Worm (Caenorhabditis elegans) whole organism, L1 larva: ENCODE data around the gene F20D12.12.
A peak's percentile ranks its signal among the peaks of the same experiment; 100 is the strongest.

Experiments used
- C34B4.2 ChIP-seq: sonication (generic microtip); optimal IDR thresholded peaks from 2 replicates; lab custom pipeline; 2017; ENCODE audit warnings: mild to moderate bottlenecking, missing genetic modification characterization, missing compliant biosample characterization
- F16B12.6 ChIP-seq: fragments of 150-350 bp; optimal IDR thresholded peaks from 2 replicates; lab custom pipeline; 2014; ENCODE audit warnings: missing biosample characterization, missing genetic modification characterization
- alr-1 ChIP-seq: fragments of 200-800 bp; sonication (Bioruptor generic); optimal IDR thresholded peaks from 2 replicates; lab custom pipeline; 2018; ENCODE audit warnings: borderline replicate concordance, mild to moderate bottlenecking, missing genetic modification characterization, missing compliant biosample characterization
- ama-1 ChIP-seq: fragments of 150-350 bp; optimal IDR thresholded peaks from 2 replicates; lab custom pipeline; 2014
- blmp-1 ChIP-seq: fragments of 150-350 bp; optimal IDR thresholded peaks from 2 replicates; lab custom pipeline; 2014; ENCODE audit warnings: missing biosample characterization, missing genetic modification characterization
- ceh-88 ChIP-seq: fragments of 200-800 bp; sonication (Bioruptor generic); IDR thresholded peaks from 2 replicates; pipeline ENCODE4 v1.3.6; 2022; ENCODE audit warnings: missing genetic modification characterization, missing compliant biosample characterization
- ceh-90 ChIP-seq: sonication (generic microtip); optimal IDR thresholded peaks from 2 replicates; lab custom pipeline; 2016; ENCODE audit warnings: missing genetic modification characterization, missing compliant biosample characterization
- dpl-1 ChIP-seq, 3 experiments: fragments of 150-350 bp in 2 of 3; sonication (generic microtip) in 1 of 3; optimal IDR thresholded peaks; 2 replicates each; lab custom pipeline; 2014 to 2017; ENCODE audit warnings: missing biosample characterization in 3 of 3, missing genetic modification characterization in 3 of 3, missing genetic modification reagents in 3 of 3
- dsc-1 ChIP-seq: sonication (generic microtip); optimal IDR thresholded peaks from 2 replicates; lab custom pipeline; 2016; ENCODE audit warnings: mild to moderate bottlenecking, missing genetic modification characterization, missing compliant biosample characterization
- efl-1 ChIP-seq, 4 experiments: fragments of 150-350 bp; optimal IDR thresholded peaks in 3 of 4; peaks in 1 of 4; 1 replicate in 1 of 4; 2 replicates in 3 of 4; lab custom pipeline; 2014; ENCODE audit warnings: missing biosample characterization in 2 of 4, missing genetic modification characterization in 2 of 4, missing genetic modification reagents in 2 of 4
- egl-13 ChIP-seq: sonication (generic microtip); optimal IDR thresholded peaks from 2 replicates; lab custom pipeline; 2016; ENCODE audit warnings: missing genotype, missing genetic modification reagents, missing genetic modification characterization, missing compliant biosample characterization
- elt-2 ChIP-seq: sonication (generic microtip); optimal IDR thresholded peaks from 2 replicates; lab custom pipeline; 2016; ENCODE audit warnings: missing genetic modification characterization, mild to moderate bottlenecking, inconsistent platforms, missing compliant biosample characterization, missing genetic modification reagents
- grh-1 ChIP-seq: fragments of 200-800 bp; sonication (Bioruptor generic); IDR thresholded peaks from 2 replicates; pipeline ENCODE4 v1.3.6; 2022; ENCODE audit warnings: missing genetic modification reagents, missing genetic modification characterization, missing compliant biosample characterization
- hlh-4 ChIP-seq: sonication (generic microtip); optimal IDR thresholded peaks from 2 replicates; lab custom pipeline; 2016; ENCODE audit warnings: mild to moderate bottlenecking, missing genetic modification characterization, missing compliant biosample characterization
- hpl-2 ChIP-seq: fragments of 150-350 bp; optimal IDR thresholded peaks from 2 replicates; lab custom pipeline; 2014; ENCODE audit warnings: missing biosample characterization, missing genetic modification reagents, missing genetic modification characterization
- lin-14 ChIP-seq: fragments of 200-800 bp; sonication (Bioruptor generic); optimal IDR thresholded peaks from 2 replicates; lab custom pipeline; 2018; ENCODE audit warnings: mild to moderate bottlenecking, missing genetic modification characterization, moderate library complexity, missing compliant biosample characterization
- lin-35 ChIP-seq, 2 experiments: fragments of 150-350 bp; optimal IDR thresholded peaks; 2 replicates each; lab custom pipeline; 2014; ENCODE audit warnings: missing biosample characterization in 2 of 2, missing genetic modification characterization in 2 of 2, missing genetic modification reagents in 2 of 2
- lin-39 ChIP-seq: fragments of 150-350 bp; optimal IDR thresholded peaks from 2 replicates; lab custom pipeline; 2014; ENCODE audit warnings: missing biosample characterization, missing genetic modification reagents, missing genetic modification characterization
- lsy-2 ChIP-seq, 2 experiments: fragments of 150-350 bp; optimal IDR thresholded peaks; 2 replicates each; lab custom pipeline; 2014; ENCODE audit warnings: missing biosample characterization in 2 of 2, missing genetic modification characterization in 2 of 2
- mab-9 ChIP-seq: fragments of 200-800 bp; sonication (Bioruptor generic); IDR thresholded peaks from 2 replicates; pipeline ENCODE4 v1.3.6; 2022; ENCODE audit warnings: missing genetic modification reagents, missing genetic modification characterization, missing compliant biosample characterization
- mdl-1 ChIP-seq, 2 experiments: fragments of 150-350 bp; optimal IDR thresholded peaks; 2 replicates each; lab custom pipeline; 2014 to 2017; ENCODE audit warnings: missing biosample characterization in 2 of 2, missing genetic modification characterization in 2 of 2, inconsistent platforms in 1 of 2
- mef-2 ChIP-seq: fragments of 150-350 bp; optimal IDR thresholded peaks from 2 replicates; lab custom pipeline; 2014; ENCODE audit warnings: missing biosample characterization, missing genetic modification characterization
- mep-1 ChIP-seq: fragments of 150-350 bp; optimal IDR thresholded peaks from 2 replicates; lab custom pipeline; 2014; ENCODE audit warnings: missing biosample characterization, missing genetic modification characterization
- nhr-11 ChIP-seq: fragments of 150-350 bp; optimal IDR thresholded peaks from 2 replicates; lab custom pipeline; 2014; ENCODE audit warnings: missing biosample characterization, missing genetic modification characterization
- nhr-19 ChIP-seq: fragments of 200-800 bp; sonication (Bioruptor generic); conservative IDR thresholded peaks from 2 replicates; pipeline ENCODE4 v1.3.6; 2022; ENCODE audit warnings: missing genetic modification characterization, missing compliant biosample characterization
- nhr-20 ChIP-seq: sonication (generic microtip); optimal IDR thresholded peaks from 2 replicates; lab custom pipeline; 2016; ENCODE audit warnings: mild to moderate bottlenecking, missing genetic modification characterization, missing compliant biosample characterization
- nhr-237 ChIP-seq: fragments of 150-350 bp; optimal IDR thresholded peaks from 2 replicates; lab custom pipeline; 2014; ENCODE audit warnings: missing biosample characterization, missing genetic modification characterization
- nhr-47 ChIP-seq: sonication (generic microtip); optimal IDR thresholded peaks from 2 replicates; lab custom pipeline; 2016; ENCODE audit warnings: mild to moderate bottlenecking, missing genetic modification characterization, moderate library complexity, missing compliant biosample characterization
- nhr-71 ChIP-seq: sonication (generic microtip); optimal IDR thresholded peaks from 2 replicates; lab custom pipeline; 2016; ENCODE audit warnings: mild to moderate bottlenecking, missing genetic modification characterization, moderate library complexity, missing compliant biosample characterization
- nhr-77 ChIP-seq: fragments of 150-350 bp; optimal IDR thresholded peaks from 2 replicates; lab custom pipeline; 2014; ENCODE audit warnings: missing biosample characterization, missing genetic modification characterization
- nhr-85 ChIP-seq: sonication (generic microtip); peaks from one replicate; lab custom pipeline; 2016; ENCODE audit warnings: missing genetic modification characterization, inconsistent platforms, missing compliant biosample characterization
- pax-3 ChIP-seq: fragments of 200-800 bp; sonication (Bioruptor generic); optimal IDR thresholded peaks from 2 replicates; lab custom pipeline; 2018; ENCODE audit warnings: mild to moderate bottlenecking, missing genetic modification characterization, moderate library complexity, missing compliant biosample characterization
- pqm-1 ChIP-seq: sonication (generic microtip); optimal IDR thresholded peaks from 3 replicates; lab custom pipeline; 2017; ENCODE audit warnings: missing biosample characterization, missing genetic modification characterization
- rnt-1 ChIP-seq: sonication (generic microtip); optimal IDR thresholded peaks from 2 replicates; lab custom pipeline; 2016; ENCODE audit warnings: mild to moderate bottlenecking, missing genetic modification characterization, moderate library complexity, missing compliant biosample characterization
- snu-23 ChIP-seq: sonication (generic microtip); optimal IDR thresholded peaks from 2 replicates; lab custom pipeline; 2016; ENCODE audit warnings: missing genetic modification characterization, missing compliant biosample characterization
- sptf-1 ChIP-seq: fragments of 150-350 bp; optimal IDR thresholded peaks from 2 replicates; lab custom pipeline; 2014; ENCODE audit warnings: missing biosample characterization, missing genetic modification characterization
- swsn-7 ChIP-seq: sonication (generic microtip); optimal IDR thresholded peaks from 2 replicates; lab custom pipeline; 2016; ENCODE audit warnings: missing genetic modification characterization, missing compliant biosample characterization
- tbx-2 ChIP-seq: sonication (generic microtip); optimal IDR thresholded peaks from 2 replicates; lab custom pipeline; 2016; ENCODE audit warnings: missing genetic modification characterization, missing compliant biosample characterization
- unc-130 ChIP-seq: fragments of 150-350 bp; optimal IDR thresholded peaks from 2 replicates; lab custom pipeline; 2017; ENCODE audit warnings: missing biosample characterization, missing genetic modification characterization, inconsistent platforms
- unc-86 ChIP-seq: sonication (generic microtip); optimal IDR thresholded peaks from 2 replicates; lab custom pipeline; 2016; ENCODE audit warnings: missing genetic modification characterization, missing compliant biosample characterization
- unc-98 ChIP-seq: fragments of 200-800 bp; sonication (Bioruptor generic); IDR thresholded peaks from 2 replicates; pipeline ENCODE4 v1.3.6; 2022; ENCODE audit warnings: missing genetic modification characterization, missing compliant biosample characterization
- xbp-1 ChIP-seq: sonication (generic microtip); optimal IDR thresholded peaks from 2 replicates; lab custom pipeline; 2016; ENCODE audit warnings: missing genetic modification characterization, missing compliant biosample characterization

The F20D12.12 gene

DNA sequence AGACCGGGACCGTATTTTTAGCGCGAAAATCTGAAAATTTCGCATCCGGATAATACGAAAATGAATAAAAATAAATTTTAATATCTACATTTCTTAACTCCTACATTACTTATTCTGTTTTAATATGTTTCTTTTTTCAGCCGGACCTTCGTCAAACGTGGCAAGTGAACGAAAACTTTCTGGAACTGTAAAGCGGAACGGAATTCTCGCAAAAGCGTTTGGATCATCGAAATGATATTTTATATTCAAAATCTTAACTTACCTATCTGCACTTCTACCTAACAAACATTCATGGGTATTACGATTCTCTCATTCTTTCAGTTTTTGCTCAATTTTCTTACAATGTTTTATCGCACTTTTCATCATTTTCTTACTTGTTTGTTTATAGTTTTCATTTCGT is 40.6 kb upstream of the F20D12.12 start:
- no peak for TF ChIP-seq mef-2 (tag; lab: Kevin White, UChicago)
- TF ChIP-seq efl-1 (optimal IDR thresholded peaks at IDR 0.05; lab: Kevin White, UChicago): no peak
- TF ChIP-seq efl-1 (GFP tag; optimal IDR thresholded peaks at IDR 0.05 in 1 of 2; lab: Kevin White, UChicago): peak in 1 of 2 experiments; percentile 91

DNA sequence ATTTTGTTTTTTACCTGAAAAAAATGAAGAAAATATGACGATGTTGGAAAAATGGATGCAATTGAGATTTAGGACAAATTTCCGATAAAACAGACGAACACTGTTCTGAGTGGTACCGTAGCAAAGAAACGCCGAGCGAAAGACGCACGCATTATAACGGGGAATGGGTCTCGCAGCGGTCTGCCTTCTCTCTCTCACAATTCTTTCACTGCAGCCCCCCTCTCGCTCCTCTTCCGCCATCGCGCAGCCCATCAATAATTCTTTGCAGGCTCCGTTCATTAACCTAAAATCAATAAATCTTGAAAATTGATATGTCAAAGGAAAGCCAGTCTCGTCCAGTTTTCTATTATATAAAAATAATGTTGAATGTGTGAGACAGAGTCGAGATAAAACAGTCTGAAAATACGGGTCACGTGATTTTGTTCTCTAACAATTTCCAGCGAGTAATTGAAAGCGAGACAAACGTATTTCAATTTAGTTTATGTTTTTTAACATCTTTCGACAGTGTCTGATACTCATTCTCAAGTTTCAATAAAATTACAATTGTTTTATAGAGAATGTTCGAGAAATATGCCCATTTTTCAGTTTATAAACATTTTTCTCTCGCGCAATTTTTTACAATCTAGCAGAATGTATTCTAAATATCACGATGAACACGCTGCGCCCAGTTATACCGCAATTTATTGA is 37.6 kb upstream of the F20D12.12 start:
- TF ChIP-seq alr-1 (tag; lab: Kevin White, UChicago) (no peak), swsn-7 (peak; percentile 20), lin-14 (GFP tag; lab: Kevin White, UChicago) (peak; percentile 49), tbx-2 (tag; lab: Kevin White, UChicago) (peak; percentile 3), xbp-1 (tag; lab: Kevin White, UChicago) (no peak), unc-98 (no peak), snu-23 (peak; percentile 37), efl-1 (optimal IDR thresholded peaks at IDR 0.05; lab: Kevin White, UChicago) (peak in 1 of 2 experiments; percentile 32), efl-1 (GFP tag; optimal IDR thresholded peaks at IDR 0.05 in 1 of 2; lab: Kevin White, UChicago) (peak; percentile 9 to 92), egl-13 (tag; lab: Kevin White, UChicago) (peak; percentile 41), mdl-1 (tag; optimal IDR thresholded peaks at IDR 0.05; lab: Kevin White, UChicago) (peak in 1 of 2 experiments; percentile 13), sptf-1 (tag; lab: Kevin White, UChicago) (no peak), mep-1 (tag; lab: Kevin White, UChicago) (peak; percentile 53), nhr-47 (tag; lab: Kevin White, UChicago) (peak; percentile 34), C34B4.2 (tag; lab: Kevin White, UChicago) (no peak), nhr-71 (peak; percentile 38), unc-86 (tag; lab: Kevin White, UChicago) (no peak), nhr-11 (no peak), lsy-2 (tag; optimal IDR thresholded peaks at IDR 0.05; lab: Kevin White, UChicago) (peak; percentile 18 to 51), lin-35 (GFP tag; optimal IDR thresholded peaks at IDR 0.05; lab: Kevin White, UChicago) (peak; percentile 3 to 23)

DNA sequence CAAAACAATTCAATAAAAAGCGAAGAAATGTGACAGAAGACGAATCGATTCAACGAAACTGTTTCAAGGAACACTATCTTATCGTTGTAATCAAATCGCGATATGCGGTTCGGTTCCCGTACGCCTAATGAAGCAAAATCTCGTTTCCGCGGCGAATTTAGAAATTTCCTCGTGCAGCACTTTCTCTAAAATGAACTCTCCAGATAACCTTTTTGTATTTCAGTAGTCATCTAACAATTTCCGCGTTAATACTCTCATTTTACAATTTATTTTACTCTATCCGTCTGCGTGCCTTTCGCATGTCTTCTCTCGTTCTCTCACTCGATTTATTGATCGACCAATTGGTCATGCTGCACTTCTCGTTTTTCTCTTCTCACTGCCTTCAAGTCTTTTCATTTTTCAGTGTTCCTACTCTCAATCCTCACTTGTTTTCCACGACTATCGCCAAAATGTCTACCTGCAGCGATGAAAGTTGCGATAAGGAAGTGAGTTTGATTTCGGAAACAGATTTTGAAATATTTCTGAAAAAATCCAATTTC is 37.0 kb upstream of the F20D12.12 start, which contains the start of the genes npp-27 and ntl-4:
TSS of gene npp-27 (minus strand) at position 51 of the 539 bp plus-strand sequence.
TSS of gene ntl-4 (plus strand) at position 379 of the 539 bp plus-strand sequence.
- TF ChIP-seq ceh-88 (GFP tag; lab: Robert Waterston, UW): no peak
- no peak for TF ChIP-seq hlh-4 (tag; lab: Kevin White, UChicago)
- TF ChIP-seq mab-9: no peak
- peak; percentile 18 for TF ChIP-seq blmp-1
- TF ChIP-seq unc-130 (tag; lab: Kevin White, UChicago): no peak
- TF ChIP-seq snu-23: peak; percentile 33
- no peak for TF ChIP-seq hpl-2
- no peak for TF ChIP-seq nhr-237 (tag; lab: Kevin White, UChicago)
- TF ChIP-seq efl-1 (optimal IDR thresholded peaks at IDR 0.05; lab: Kevin White, UChicago): peak; percentile 25 to 37
- TF ChIP-seq efl-1 (GFP tag; optimal IDR thresholded peaks at IDR 0.05 in 1 of 2; lab: Kevin White, UChicago): peak; percentile 29 to 80
- TF ChIP-seq unc-86 (tag; lab: Kevin White, UChicago): no peak
- no peak for TF ChIP-seq xbp-1 (tag; lab: Kevin White, UChicago)
- peak; percentile 37 for TF ChIP-seq swsn-7
- peak; percentile 41 for TF ChIP-seq nhr-20
- peak; percentile 57 for TF ChIP-seq ama-1 (lab: Kevin White, UChicago)
- no peak for TF ChIP-seq grh-1
- TF ChIP-seq F16B12.6: peak; percentile 13
- no peak for TF ChIP-seq pqm-1 (tag; lab: Kevin White, UChicago)
- TF ChIP-seq ceh-90 (tag; lab: Kevin White, UChicago): no peak
- TF ChIP-seq elt-2 (tag; lab: Kevin White, UChicago): no peak
- TF ChIP-seq tbx-2 (tag; lab: Kevin White, UChicago): no peak
- TF ChIP-seq lsy-2 (tag; optimal IDR thresholded peaks at IDR 0.05; lab: Kevin White, UChicago): peak; percentile 10 to 66
- no peak for TF ChIP-seq pax-3
- peak; percentile 32 for TF ChIP-seq dsc-1 (tag; lab: Kevin White, UChicago)
- TF ChIP-seq nhr-19: peak; percentile 28; the same call in 1 of the 2 replicates
- TF ChIP-seq C34B4.2 (tag; lab: Kevin White, UChicago): no peak
- TF ChIP-seq nhr-85 (tag; lab: Kevin White, UChicago): peak; percentile 18
- no peak for TF ChIP-seq nhr-11
- peak; percentile 24 for TF ChIP-seq lin-14 (GFP tag; lab: Kevin White, UChicago)
- no peak for TF ChIP-seq lin-39
- no peak for TF ChIP-seq mef-2 (tag; lab: Kevin White, UChicago)
- peak; percentile 21 to 51 for TF ChIP-seq lin-35 (GFP tag; optimal IDR thresholded peaks at IDR 0.05; lab: Kevin White, UChicago)
- TF ChIP-seq dpl-1 (GFP tag; optimal IDR thresholded peaks at IDR 0.05; lab: Kevin White, UChicago): peak in 1 of 3 experiments; percentile 23
- TF ChIP-seq nhr-71: peak; percentile 53
- TF ChIP-seq rnt-1 (tag; lab: Kevin White, UChicago): peak; percentile 2
- TF ChIP-seq nhr-77 (tag; lab: Kevin White, UChicago): no peak
